Worm (Caenorhabditis elegans) whole organism, L3 larva: Measurements from ENCODE around the gene clec-170.

Experiments used
- R02D3.7 ChIP-seq: fragments of 150-350 bp; optimal IDR thresholded peaks from 2 replicates; lab custom pipeline; 2014; ENCODE audit warnings: missing biosample characterization, missing genetic modification characterization
- ZK546.5 ChIP-seq: sonication (generic microtip); optimal IDR thresholded peaks from 2 replicates; lab custom pipeline; 2017; ENCODE audit warnings: missing biosample characterization, missing genetic modification characterization
- ama-1 ChIP-seq: fragments of 150-350 bp; optimal IDR thresholded peaks from 2 replicates; lab custom pipeline; 2018
- ceh-16 ChIP-seq: sonication (generic microtip); optimal IDR thresholded peaks from 2 replicates; lab custom pipeline; 2017; ENCODE audit warnings: missing biosample characterization, missing genetic modification characterization
- ceh-28 ChIP-seq: fragments of 150-350 bp; optimal IDR thresholded peaks from 2 replicates; lab custom pipeline; 2014; ENCODE audit warnings: missing biosample characterization, missing genetic modification reagents, missing genetic modification characterization
- ceh-82 ChIP-seq: fragments of 150-350 bp; optimal IDR thresholded peaks from 2 replicates; lab custom pipeline; 2014; ENCODE audit warnings: missing biosample characterization, missing genetic modification characterization
- ceh-9 ChIP-seq: sonication (generic microtip); optimal IDR thresholded peaks from 2 replicates; lab custom pipeline; 2018; ENCODE audit warnings: missing biosample characterization, missing genetic modification characterization
- daf-12 ChIP-seq: fragments of 150-350 bp; optimal IDR thresholded peaks from 2 replicates; lab custom pipeline; 2014; ENCODE audit warnings: missing biosample characterization, missing genetic modification reagents, missing genetic modification characterization
- egl-27 ChIP-seq: sonication (generic microtip); optimal IDR thresholded peaks from 4 replicates; lab custom pipeline; 2017; ENCODE audit warnings: missing biosample characterization, missing genetic modification reagents, missing genetic modification characterization
- elt-1 ChIP-seq: fragments of 150-350 bp; optimal IDR thresholded peaks from 2 replicates; lab custom pipeline; 2014; ENCODE audit warnings: missing biosample characterization, missing genetic modification characterization
- eor-1 ChIP-seq, 2 experiments: fragments of 150-350 bp; optimal IDR thresholded peaks; 2 replicates each; lab custom pipeline; 2014 to 2018; ENCODE audit warnings: missing biosample characterization in 2 of 2, missing genetic modification characterization in 2 of 2
- fkh-10 ChIP-seq: sonication (generic microtip); optimal IDR thresholded peaks from 2 replicates; lab custom pipeline; 2017; ENCODE audit warnings: missing biosample characterization, missing genetic modification reagents, missing genetic modification characterization
- fos-1 ChIP-seq: fragments of 150-350 bp; optimal IDR thresholded peaks from 2 replicates; lab custom pipeline; 2014; ENCODE audit warnings: missing biosample characterization, missing genetic modification characterization
- hmg-11 ChIP-seq: sonication (generic microtip); optimal IDR thresholded peaks from 2 replicates; lab custom pipeline; 2016; ENCODE audit warnings: missing genetic modification characterization, missing compliant biosample characterization
- jun-1 ChIP-seq: fragments of 150-350 bp; optimal IDR thresholded peaks from 2 replicates; lab custom pipeline; 2014; ENCODE audit warnings: missing biosample characterization, missing genetic modification reagents, missing genetic modification characterization
- lin-15B ChIP-seq: fragments of 150-350 bp; optimal IDR thresholded peaks from 2 replicates; lab custom pipeline; 2014; ENCODE audit warnings: missing biosample characterization, missing genetic modification characterization
- lin-39 ChIP-seq: fragments of 150-350 bp; optimal IDR thresholded peaks from 2 replicates; lab custom pipeline; 2018; ENCODE audit warnings: missing biosample characterization, missing genetic modification reagents, missing genetic modification characterization
- lsy-12 ChIP-seq: sonication (generic microtip); optimal IDR thresholded peaks from 2 replicates; lab custom pipeline; 2016; ENCODE audit warnings: mild to moderate bottlenecking, missing genetic modification characterization, missing compliant biosample characterization
- mdl-1 ChIP-seq: fragments of 150-350 bp; optimal IDR thresholded peaks from 2 replicates; lab custom pipeline; 2014; ENCODE audit warnings: missing biosample characterization, missing genetic modification characterization
- mml-1 ChIP-seq: fragments of 150-350 bp; sonication (generic microtip); optimal IDR thresholded peaks from 3 replicates; lab custom pipeline; 2014; ENCODE audit warnings: missing biosample characterization, missing genetic modification characterization
- nfya-1 ChIP-seq: sonication (generic microtip); optimal IDR thresholded peaks from 2 replicates; lab custom pipeline; 2017; ENCODE audit warnings: missing genetic modification characterization, mild to moderate bottlenecking, missing compliant biosample characterization, antibody characterized with exemption, moderate library complexity; ENCODE audit not compliant: insufficient read depth
- nhr-11 ChIP-seq: fragments of 150-350 bp; optimal IDR thresholded peaks from 2 replicates; lab custom pipeline; 2014; ENCODE audit warnings: missing biosample characterization, missing genetic modification characterization
- nhr-12 ChIP-seq: fragments of 150-350 bp; optimal IDR thresholded peaks from 2 replicates; lab custom pipeline; 2014; ENCODE audit warnings: missing biosample characterization, missing genetic modification characterization
- nhr-23 ChIP-seq: fragments of 150-350 bp; optimal IDR thresholded peaks from 2 replicates; lab custom pipeline; 2014; ENCODE audit warnings: missing biosample characterization, missing genetic modification reagents, missing genetic modification characterization
- nhr-237 ChIP-seq: fragments of 150-350 bp; optimal IDR thresholded peaks from 2 replicates; lab custom pipeline; 2014; ENCODE audit warnings: missing biosample characterization, missing genetic modification characterization
- nhr-25 ChIP-seq: sonication (generic microtip); optimal IDR thresholded peaks from 2 replicates; lab custom pipeline; 2017; ENCODE audit warnings: missing biosample characterization, missing genetic modification characterization
- nhr-28 ChIP-seq: fragments of 150-350 bp; optimal IDR thresholded peaks from 2 replicates; lab custom pipeline; 2014; ENCODE audit warnings: missing biosample characterization, missing genetic modification characterization
- nhr-43 ChIP-seq: sonication (generic microtip); optimal IDR thresholded peaks from 2 replicates; lab custom pipeline; 2016; ENCODE audit warnings: mild to moderate bottlenecking, missing genetic modification characterization, missing compliant biosample characterization; ENCODE audit not compliant: poor library complexity, severe bottlenecking
- nhr-76 ChIP-seq: fragments of 150-350 bp; sonication (generic microtip); optimal IDR thresholded peaks from 5 replicates; lab custom pipeline; 2014; ENCODE audit warnings: missing biosample characterization, missing genetic modification characterization
- nhr-77 ChIP-seq: fragments of 150-350 bp; optimal IDR thresholded peaks from 2 replicates; lab custom pipeline; 2014; ENCODE audit warnings: missing biosample characterization, missing genetic modification characterization
- pha-4 ChIP-seq: fragments of 150-350 bp; optimal IDR thresholded peaks from 2 replicates; lab custom pipeline; 2014; ENCODE audit warnings: missing biosample characterization, missing genetic modification reagents, missing genetic modification characterization
- pqm-1 ChIP-seq: fragments of 150-350 bp; optimal IDR thresholded peaks from 2 replicates; lab custom pipeline; 2017; ENCODE audit warnings: missing biosample characterization, missing genetic modification characterization, inconsistent platforms
- sea-2 ChIP-seq: fragments of 150-350 bp; sonication (generic microtip); optimal IDR thresholded peaks from 4 replicates; lab custom pipeline; 2014; ENCODE audit warnings: missing biosample characterization, missing genetic modification reagents, missing genetic modification characterization
- skn-1 ChIP-seq: fragments of 150-350 bp; optimal IDR thresholded peaks from 2 replicates; lab custom pipeline; 2014; ENCODE audit warnings: missing biosample characterization, missing genetic modification characterization
- snpc-4 ChIP-seq: fragments of 150-350 bp; optimal IDR thresholded peaks from 2 replicates; lab custom pipeline; 2014; ENCODE audit warnings: missing biosample characterization, missing genetic modification characterization
- unc-39 ChIP-seq: sonication (generic microtip); optimal IDR thresholded peaks from 4 replicates; lab custom pipeline; 2017; ENCODE audit warnings: missing biosample characterization, missing genetic modification characterization
- unc-62 ChIP-seq: fragments of 150-350 bp; sonication (generic microtip); optimal IDR thresholded peaks from 4 replicates; lab custom pipeline; 2014; ENCODE audit warnings: missing biosample characterization, missing genetic modification reagents, missing genetic modification characterization
- zag-1 ChIP-seq: fragments of 150-350 bp; optimal IDR thresholded peaks from 2 replicates; lab custom pipeline; 2014; ENCODE audit warnings: missing biosample characterization, missing genetic modification characterization
- ztf-11 ChIP-seq: fragments of 150-350 bp; optimal IDR thresholded peaks from 2 replicates; lab custom pipeline; 2014; ENCODE audit warnings: missing biosample characterization, missing genetic modification characterization

Gene clec-170

DNA sequence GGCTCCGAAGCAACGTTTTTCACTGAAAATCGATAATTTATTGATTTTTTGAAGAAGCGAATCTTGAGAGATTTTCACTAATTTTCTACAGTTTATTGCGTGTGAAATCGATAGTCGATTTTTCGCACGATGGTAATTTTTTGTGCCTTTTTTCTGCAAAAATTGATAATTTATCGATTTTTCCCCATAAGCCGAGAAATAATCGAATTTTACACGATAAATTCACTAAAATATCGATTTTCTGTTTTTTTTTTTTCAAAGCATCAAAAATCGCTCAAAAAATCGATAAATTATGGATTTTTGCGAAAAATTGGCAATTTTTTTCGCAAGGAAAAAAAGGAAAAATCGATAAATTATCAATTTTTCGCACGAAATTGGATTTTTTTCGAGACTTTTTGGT lies 30.9 kb upstream of the clec-170 start:
- TF ChIP-seq daf-12 (no peak), snpc-4 (tag; lab: Kevin White, UChicago) (no peak), fos-1 (no peak), pqm-1 (tag; lab: Kevin White, UChicago) (no peak), ztf-11 (tag; lab: Kevin White, UChicago) (no peak), pha-4 (no peak), ceh-28 (tag; lab: Kevin White, UChicago) (peak; percentile 81), hmg-11 (tag; lab: Kevin White, UChicago) (no peak), nhr-43 (tag; lab: Kevin White, UChicago) (no peak)
- TF ChIP-seq, all 47 proteins: peak for 1

ce11 chrIV:1238147-1238546 lies 28.5 kb upstream of the clec-170 start:
- TF ChIP-seq lsy-12 (no peak), nhr-11 (tag; lab: Kevin White, UChicago) (no peak), mml-1 (no peak), lin-15B (tag; lab: Kevin White, UChicago) (no peak), nhr-237 (tag; lab: Kevin White, UChicago) (no peak), ztf-11 (tag; lab: Kevin White, UChicago) (no peak), ceh-28 (tag; lab: Kevin White, UChicago) (no peak), fkh-10 (no peak), ceh-16 (tag; lab: Kevin White, UChicago) (no peak)

- TF ChIP-seq unc-62 (GFP tag; lab: Kevin White, UChicago) (no peak), mdl-1 (peak; percentile 17), R02D3.7 (peak; percentile 37), nhr-25 (tag; lab: Kevin White, UChicago) (peak; percentile 12), lin-15B (tag; lab: Kevin White, UChicago) (peak; percentile 80), ama-1 (lab: Kevin White, UChicago) (no peak), nhr-23 (tag; lab: Kevin White, UChicago) (peak; percentile 70), pqm-1 (tag; lab: Kevin White, UChicago) (no peak), elt-1 (tag; lab: Kevin White, UChicago) (no peak)
These were observed 27.0 kb upstream of the clec-170 start, which contains the start of gene F38A1.8 for ce11 chrIV:1239686-1240085. Gene F38A1.8 (minus strand): TSS chrIV:1239852.

- no peak for TF ChIP-seq jun-1
- no peak for TF ChIP-seq lin-39 (tag; lab: Kevin White, UChicago)
- TF ChIP-seq egl-27 (tag; lab: Kevin White, UChicago) = no peak
- no peak for TF ChIP-seq fkh-10
- TF ChIP-seq hmg-11 (tag; lab: Kevin White, UChicago) = no peak
- no peak for TF ChIP-seq nhr-43 (tag; lab: Kevin White, UChicago)
- TF ChIP-seq nhr-28 = no peak
- TF ChIP-seq zag-1 (tag; lab: Kevin White, UChicago) = no peak
- no peak for TF ChIP-seq nhr-25 (tag; lab: Kevin White, UChicago)
- TF ChIP-seq ceh-9 (tag; lab: Kevin White, UChicago) = no peak
- TF ChIP-seq unc-39 (tag; lab: Kevin White, UChicago) = no peak
- TF ChIP-seq ceh-82 (tag; lab: Kevin White, UChicago) = no peak
These were observed 23.4 kb upstream of the clec-170 start, which contains the start of gene F38A1.15 for ce11 chrIV:1243295-1243694. Gene F38A1.15 (minus strand): TSS chrIV:1243395.

DNA sequence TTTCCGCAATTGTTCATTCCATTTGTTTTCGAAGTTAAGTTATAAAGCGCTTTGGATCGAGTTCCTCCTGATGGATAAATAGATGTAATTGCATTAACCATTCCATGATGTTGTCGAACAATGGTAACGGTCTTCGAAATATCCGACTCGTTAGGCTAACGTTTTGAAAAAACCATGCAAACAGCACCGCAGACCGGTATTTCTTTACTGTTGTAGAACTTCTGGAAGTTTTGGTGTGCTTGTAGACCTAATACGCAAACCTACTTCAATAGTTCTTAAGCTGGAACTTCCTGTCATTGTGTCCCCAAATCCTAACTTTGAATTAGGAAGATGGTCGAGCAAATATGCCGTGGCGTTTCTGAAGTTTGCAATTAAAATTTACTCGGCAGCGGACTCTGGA lies 21.4 kb upstream of the clec-170 start, which contains the start of gene F38A1.9:
F38A1.9 (minus strand) TSS at position 101 of the 400 bp plus-strand sequence.
- TF ChIP-seq elt-1 (tag; lab: Kevin White, UChicago) = no peak
- no peak for TF ChIP-seq fkh-10
- TF ChIP-seq sea-2 = no peak
- no peak for TF ChIP-seq nhr-237 (tag; lab: Kevin White, UChicago)
- no peak for TF ChIP-seq mml-1
- no peak for TF ChIP-seq eor-1 (tag; optimal IDR thresholded peaks at IDR 0.05; lab: Kevin White, UChicago)
- no peak for TF ChIP-seq pqm-1 (tag; lab: Kevin White, UChicago)
- TF ChIP-seq nhr-12 (tag; lab: Kevin White, UChicago) = no peak
- no peak for TF ChIP-seq unc-39 (tag; lab: Kevin White, UChicago)
- no peak for TF ChIP-seq nfya-1 (tag; lab: Kevin White, UChicago)
- no peak for TF ChIP-seq ZK546.5 (tag; lab: Kevin White, UChicago)
- TF ChIP-seq skn-1 (tag; lab: Kevin White, UChicago) = no peak
- TF ChIP-seq ceh-28 (tag; lab: Kevin White, UChicago) = no peak
- no peak for TF ChIP-seq nhr-43 (tag; lab: Kevin White, UChicago)
- TF ChIP-seq nhr-28 = no peak
- no peak for TF ChIP-seq nhr-77 (tag; lab: Kevin White, UChicago)
- TF ChIP-seq nhr-76 (tag; lab: Kevin White, UChicago) = no peak
